Fruit fly (Drosophila melanogaster) Kc167 (cell line): ENCODE data around the gene ThrRS.

Experiments used
- h ChIP-seq: fragments of >200 bp; optimal IDR thresholded peaks from 3 replicates; lab custom pipeline; 2018; ENCODE audit warnings: missing external identifiers
- psq ChIP-seq: fragments of >200 bp; optimal IDR thresholded peaks from 2 replicates; lab custom pipeline; 2017; ENCODE audit warnings: missing external identifiers

DNA sequence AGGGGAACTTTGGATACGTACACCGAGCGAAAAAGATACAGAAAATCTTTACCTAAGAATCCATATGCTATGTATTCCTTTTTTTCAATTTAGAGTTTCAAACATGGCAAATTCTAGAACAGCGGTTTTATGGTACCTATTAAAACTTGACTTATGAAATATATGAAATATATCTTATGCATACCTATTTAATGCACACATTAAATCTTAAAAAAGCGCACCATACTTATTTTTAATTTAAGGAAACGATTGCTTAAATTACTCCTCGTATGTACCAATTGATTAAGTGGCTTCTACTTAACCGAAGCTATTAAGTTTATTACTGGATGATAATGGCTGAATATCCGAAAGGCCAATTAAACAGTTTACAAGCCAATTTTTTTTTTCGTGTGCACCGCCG lies 16.4 kb downstream of the ThrRS start:
- no peak for TF ChIP-seq h (lab: Kevin White, UChicago)
- no peak for TF ChIP-seq psq
